Worm (Caenorhabditis elegans) whole organism, mixed stage, embryonic: Measurements from ENCODE around the gene Y73F8A.13.

Experiments used
- bed-3 ChIP-seq: fragments of 200-800 bp; sonication (Bioruptor generic); optimal IDR thresholded peaks from 3 replicates; lab custom pipeline; 2018; ENCODE audit warnings: mild to moderate bottlenecking, missing genetic modification characterization, moderate library complexity, missing compliant biosample characterization
- blmp-1 ChIP-seq: fragments of 150-350 bp; optimal IDR thresholded peaks from 2 replicates; lab custom pipeline; 2014; ENCODE audit warnings: missing biosample characterization, missing genetic modification characterization
- ceh-43 ChIP-seq: fragments of 200-800 bp; sonication (Bioruptor generic); optimal IDR thresholded peaks from 2 replicates; lab custom pipeline; 2018; ENCODE audit warnings: mild to moderate bottlenecking, missing genetic modification characterization, moderate library complexity, missing compliant biosample characterization
- ces-1 ChIP-seq: fragments of 150-350 bp; optimal IDR thresholded peaks from 2 replicates; lab custom pipeline; 2014; ENCODE audit warnings: missing biosample characterization, missing genetic modification reagents, missing genetic modification characterization
- cnd-1 ChIP-seq: fragments of 200-800 bp; sonication (Bioruptor generic); optimal IDR thresholded peaks from 2 replicates; lab custom pipeline; 2018; ENCODE audit warnings: mild to moderate bottlenecking, missing genetic modification characterization, missing compliant biosample characterization
- elt-1 ChIP-seq: sonication (generic microtip); optimal IDR thresholded peaks from 2 replicates; lab custom pipeline; 2017; ENCODE audit warnings: missing genetic modification characterization, mild to moderate bottlenecking, missing compliant biosample characterization, antibody characterized with exemption, moderate library complexity, borderline replicate concordance; ENCODE audit not compliant: insufficient read depth
- hlh-1 ChIP-seq: fragments of 150-350 bp; optimal IDR thresholded peaks from 2 replicates; lab custom pipeline; 2014; ENCODE audit warnings: missing biosample characterization, missing genetic modification reagents, missing genetic modification characterization
- lin-13 ChIP-seq: fragments of 150-350 bp; optimal IDR thresholded peaks from 2 replicates; lab custom pipeline; 2014; ENCODE audit warnings: missing biosample characterization, missing genetic modification characterization
- lin-32 ChIP-seq: fragments of 200-800 bp; sonication (Bioruptor generic); optimal IDR thresholded peaks from 2 replicates; lab custom pipeline; 2018; ENCODE audit warnings: mild to moderate bottlenecking, missing genetic modification characterization, missing compliant biosample characterization
- lsy-2 ChIP-seq: fragments of 150-350 bp; optimal IDR thresholded peaks from 2 replicates; lab custom pipeline; 2014; ENCODE audit warnings: missing biosample characterization, missing genetic modification characterization
- mab-5 ChIP-seq: fragments of 150-350 bp; optimal IDR thresholded peaks from 2 replicates; lab custom pipeline; 2014; ENCODE audit warnings: missing biosample characterization, missing genetic modification characterization
- mep-1 ChIP-seq: fragments of 150-350 bp; optimal IDR thresholded peaks from 2 replicates; lab custom pipeline; 2017; ENCODE audit warnings: missing biosample characterization, missing genetic modification reagents, missing genetic modification characterization, inconsistent platforms
- mls-2 ChIP-seq: sonication (generic microtip); optimal IDR thresholded peaks from 2 replicates; lab custom pipeline; 2016; ENCODE audit warnings: mild to moderate bottlenecking, missing genetic modification characterization, moderate library complexity, missing compliant biosample characterization
- nhr-12 ChIP-seq: fragments of 150-350 bp; optimal IDR thresholded peaks from 2 replicates; lab custom pipeline; 2014; ENCODE audit warnings: missing biosample characterization, missing genetic modification characterization
- nhr-2 ChIP-seq: fragments of 150-350 bp; optimal IDR thresholded peaks from 2 replicates; lab custom pipeline; 2014; ENCODE audit warnings: missing biosample characterization, missing genetic modification characterization
- nhr-237 ChIP-seq: fragments of 150-350 bp; optimal IDR thresholded peaks from 2 replicates; lab custom pipeline; 2014; ENCODE audit warnings: missing biosample characterization, missing genetic modification characterization
- sem-2 ChIP-seq: fragments of 200-800 bp; sonication (Bioruptor generic); optimal IDR thresholded peaks from 2 replicates; lab custom pipeline; 2018; ENCODE audit warnings: mild to moderate bottlenecking, missing genetic modification characterization, missing compliant biosample characterization
- snpc-4 ChIP-seq: fragments of 150-350 bp; optimal IDR thresholded peaks from 2 replicates; lab custom pipeline; 2014; ENCODE audit warnings: missing biosample characterization, missing genetic modification characterization
- sptf-1 ChIP-seq: sonication (generic microtip); optimal IDR thresholded peaks from 2 replicates; lab custom pipeline; 2017; ENCODE audit warnings: mild to moderate bottlenecking, missing genetic modification characterization, moderate library complexity, missing compliant biosample characterization
- unc-120 ChIP-seq: sonication (generic microtip); optimal IDR thresholded peaks from 2 replicates; lab custom pipeline; 2017; ENCODE audit warnings: missing genetic modification characterization, missing compliant biosample characterization; ENCODE audit not compliant: poor library complexity, severe bottlenecking
- unc-39 ChIP-seq: fragments of 150-350 bp; optimal IDR thresholded peaks from 2 replicates; lab custom pipeline; 2014; ENCODE audit warnings: missing biosample characterization, missing genetic modification characterization
- unc-62 ChIP-seq: fragments of 150-350 bp; optimal IDR thresholded peaks from 2 replicates; lab custom pipeline; 2014; ENCODE audit warnings: missing biosample characterization, missing genetic modification reagents, missing genetic modification characterization
- zip-8 ChIP-seq: fragments of 150-350 bp; optimal IDR thresholded peaks from 2 replicates; lab custom pipeline; 2014; ENCODE audit warnings: missing biosample characterization, missing genetic modification characterization
- ztf-11 ChIP-seq: fragments of 150-350 bp; optimal IDR thresholded peaks from 2 replicates; lab custom pipeline; 2014; ENCODE audit warnings: missing biosample characterization, missing genetic modification characterization

The Y73F8A.13 gene

ce11 chrIV:15336778-15337177 lies 24.7 kb downstream of the Y73F8A.13 start, which contains the start of gene irld-59:
Gene irld-59 (plus strand): TSS chrIV:15337078.
- TF ChIP-seq nhr-237 (tag; lab: Kevin White, UChicago) (no peak), mep-1 (tag; lab: Kevin White, UChicago) (no peak), unc-120 (tag; lab: Kevin White, UChicago) (no peak), cnd-1 (tag; lab: Kevin White, UChicago) (no peak), nhr-2 (tag; lab: Kevin White, UChicago) (no peak), lsy-2 (no peak), bed-3 (no peak), mab-5 (no peak), blmp-1 (tag; lab: Kevin White, UChicago) (no peak), snpc-4 (tag; lab: Kevin White, UChicago) (no peak), lin-13 (tag; lab: Kevin White, UChicago) (no peak), nhr-12 (tag; lab: Kevin White, UChicago) (no peak), unc-39 (tag; lab: Kevin White, UChicago) (no peak), ces-1 (GFP tag; lab: Kevin White, UChicago) (no peak), zip-8 (tag; lab: Kevin White, UChicago) (no peak), mls-2 (tag; lab: Kevin White, UChicago) (no peak), unc-62 (GFP tag; lab: Kevin White, UChicago) (no peak)
- TF ChIP-seq, all 35 proteins: peak for 0

ce11 chrIV:15361244-15361643 lies 49.2 kb downstream of the Y73F8A.13 start, which contains the start of gene cpna-4:
Gene cpna-4 (plus strand): TSS chrIV:15361544.
- TF ChIP-seq bed-3 (no peak), sem-2 (GFP tag; lab: Kevin White, UChicago) (no peak), lin-32 (GFP tag; lab: Kevin White, UChicago) (no peak), ztf-11 (no peak), ceh-43 (GFP tag; lab: Kevin White, UChicago) (no peak), unc-39 (tag; lab: Kevin White, UChicago) (no peak), sptf-1 (tag; lab: Kevin White, UChicago) (no peak), blmp-1 (tag; lab: Kevin White, UChicago) (no peak)

- TF ChIP-seq bed-3 (no peak), elt-1 (tag; lab: Kevin White, UChicago) (no peak), unc-39 (tag; lab: Kevin White, UChicago) (no peak), hlh-1 (tag; lab: Kevin White, UChicago) (no peak), mep-1 (tag; lab: Kevin White, UChicago) (no peak), lsy-2 (no peak)
Measured at ce11 chrIV:15361884-15362283, 49.8 kb downstream of the Y73F8A.13 start.
